Worm (Caenorhabditis elegans): ENCODE data around the gene F43C11.11.

DNA sequence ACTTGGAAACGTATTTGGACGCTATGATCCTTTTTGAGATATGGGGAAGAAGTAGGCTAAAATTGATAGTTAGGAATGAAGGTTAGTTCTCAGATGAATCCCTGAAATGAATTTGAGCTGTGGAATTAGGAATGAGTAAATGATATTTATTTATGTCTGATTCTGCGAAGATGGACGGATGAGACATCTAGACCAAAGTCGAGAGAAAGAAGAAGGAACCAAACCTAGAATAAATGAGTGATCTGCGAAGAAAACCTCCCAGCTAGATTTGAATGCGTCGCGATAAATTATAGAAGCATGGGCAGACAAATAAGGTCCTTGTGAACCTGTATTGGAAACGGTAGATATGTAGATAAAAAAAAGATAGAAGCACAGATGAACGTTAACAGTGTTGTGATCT lies 3.6 kb downstream of the F43C11.11 start, which contains the start of gene F43C11.16:
- TF ChIP-seq tab-1 (GFP tag; IDR thresholded peaks at IDR 0.05) = no peak
- TF ChIP-seq ztf-29 (GFP tag; IDR thresholded peaks at IDR 0.05) = no peak
- TF ChIP-seq T22C8.4 (GFP tag; IDR thresholded peaks at IDR 0.05) = no peak
- TF ChIP-seq klf-2 (GFP tag; conservative IDR thresholded peaks at IDR 0.05) = no peak
- TF ChIP-seq ztf-23 (GFP tag; IDR thresholded peaks at IDR 0.05) = no peak
- TF ChIP-seq ref-1 (GFP tag; conservative IDR thresholded peaks at IDR 0.05) = no peak
- no peak for TF ChIP-seq med-1 (GFP tag; optimal IDR thresholded peaks at IDR 0.05; ENCODE audit: insufficient read depth)
